Fruit fly (Drosophila melanogaster) whole organism, pupa: ENCODE measurements around the gene side-III.

Source experiments
- CG10348 ChIP-seq: fragments of 200-800 bp; sonication (Bioruptor generic); IDR thresholded peaks from 2 replicates; pipeline ENCODE4 v1.3.6; 2022; ENCODE audit warnings: missing biosample characterization, missing genetic modification characterization
- CG12605 ChIP-seq: fragments of 200-800 bp; sonication (Bioruptor generic); IDR thresholded peaks from 2 replicates; pipeline ENCODE4 v1.3.6; 2022; ENCODE audit warnings: missing biosample characterization, missing genetic modification characterization
- CG13204 ChIP-seq: fragments of 200-800 bp; sonication (Bioruptor generic); optimal IDR thresholded peaks from 2 replicates; lab custom pipeline; 2018; ENCODE audit warnings: missing biosample characterization, mild to moderate bottlenecking, missing genetic modification characterization, moderate library complexity
- CG14655 ChIP-seq: fragments of 200-800 bp; sonication (Bioruptor generic); optimal IDR thresholded peaks from 3 replicates; lab custom pipeline; 2017; ENCODE audit warnings: mild to moderate bottlenecking, missing biosample characterization, missing genetic modification reagents, missing genetic modification characterization
- CG15710 ChIP-seq: fragments of 200-800 bp; sonication (Bioruptor generic); optimal IDR thresholded peaks from 2 replicates; lab custom pipeline; 2018; ENCODE audit warnings: missing biosample characterization, mild to moderate bottlenecking, missing genetic modification characterization, moderate library complexity
- CG17806 ChIP-seq: fragments of 200-800 bp; sonication (Bioruptor generic); optimal IDR thresholded peaks from 2 replicates; lab custom pipeline; 2018; ENCODE audit warnings: missing biosample characterization, mild to moderate bottlenecking, missing genetic modification characterization, moderate library complexity
- CG32121 ChIP-seq: fragments of 200-800 bp; sonication (Bioruptor generic); IDR thresholded peaks from 2 replicates; pipeline ENCODE4 v1.3.6; 2022; ENCODE audit warnings: missing biosample characterization, missing genetic modification characterization
- CG34367 ChIP-seq: fragments of 200-800 bp; sonication (Bioruptor generic); optimal IDR thresholded peaks from 2 replicates; lab custom pipeline; 2018; ENCODE audit warnings: missing biosample characterization, mild to moderate bottlenecking, missing genetic modification characterization
- CG4496 ChIP-seq: fragments of 200-800 bp; sonication (Bioruptor generic); IDR thresholded peaks from 3 replicates; pipeline ENCODE4 v1.3.6; 2022; ENCODE audit warnings: missing biosample characterization, missing genetic modification characterization
- CG8159 ChIP-seq: fragments of 200-800 bp; sonication (Bioruptor generic); optimal IDR thresholded peaks from 3 replicates; lab custom pipeline; 2018; ENCODE audit warnings: missing biosample characterization, mild to moderate bottlenecking, missing genetic modification characterization, moderate library complexity
- CG8301 ChIP-seq: fragments of 200-800 bp; sonication (Bioruptor generic); optimal IDR thresholded peaks from 2 replicates; lab custom pipeline; 2018; ENCODE audit warnings: missing biosample characterization, mild to moderate bottlenecking, missing genetic modification characterization
- CG9948 ChIP-seq: fragments of 200-800 bp; sonication (Bioruptor generic); optimal IDR thresholded peaks from 2 replicates; lab custom pipeline; 2018; ENCODE audit warnings: missing biosample characterization, mild to moderate bottlenecking, missing genetic modification characterization, moderate library complexity
- D1 ChIP-seq: fragments of 200-800 bp; sonication (Bioruptor generic); optimal IDR thresholded peaks from 2 replicates; lab custom pipeline; 2018; ENCODE audit warnings: missing biosample characterization, mild to moderate bottlenecking, missing genetic modification characterization, moderate library complexity
- EcR ChIP-seq: fragments of 200-800 bp; sonication (Bioruptor generic); optimal IDR thresholded peaks from 3 replicates; lab custom pipeline; 2019; ENCODE audit warnings: missing biosample characterization, missing genetic modification characterization, mild to moderate bottlenecking, moderate library complexity, missing genetic modification reagents
- Ets98B ChIP-seq: fragments of 200-800 bp; sonication (Bioruptor generic); IDR thresholded peaks from 2 replicates; pipeline ENCODE4 v1.3.6; 2022; ENCODE audit warnings: missing biosample characterization, missing genetic modification characterization
- Pif1A ChIP-seq: fragments of 200-800 bp; sonication (Bioruptor generic); optimal IDR thresholded peaks from 3 replicates; lab custom pipeline; 2016; ENCODE audit warnings: missing biosample characterization, missing genetic modification characterization
- Pif1B ChIP-seq: fragments of 200-800 bp; sonication (Bioruptor generic); optimal IDR thresholded peaks from 3 replicates; lab custom pipeline; 2016; ENCODE audit warnings: missing biosample characterization, missing genetic modification characterization
- Snoo ChIP-seq: fragments of 200-800 bp; sonication (Bioruptor generic); optimal IDR thresholded peaks from 3 replicates; lab custom pipeline; 2017; ENCODE audit warnings: missing biosample characterization, mild to moderate bottlenecking, missing genetic modification characterization, inconsistent platforms
- fd96Ca ChIP-seq: fragments of 200-800 bp; sonication (Bioruptor generic); IDR thresholded peaks from 3 replicates; pipeline ENCODE4 v1.3.6; 2022; ENCODE audit warnings: missing biosample characterization, missing genetic modification characterization
- gl ChIP-seq: fragments of 200-800 bp; sonication (Bioruptor generic); optimal IDR thresholded peaks from 2 replicates; lab custom pipeline; 2018; ENCODE audit warnings: missing biosample characterization, mild to moderate bottlenecking, missing genetic modification characterization
- rn ChIP-seq: fragments of 200-800 bp; sonication (Bioruptor generic); IDR thresholded peaks from 2 replicates; pipeline ENCODE4 v1.3.6; 2022; ENCODE audit warnings: missing biosample characterization, missing genetic modification characterization

Gene side-III

dm6 chr3R:5959382-5959781 lies at the start of gene side-III:
Gene side-III (minus strand): TSS chr3R:5959555.
- no peak for TF ChIP-seq CG8159 (tag; lab: Kevin White, UChicago)
- no peak for TF ChIP-seq CG15710
- TF ChIP-seq Pif1A (GFP tag; lab: Kevin White, UChicago), result no peak
- TF ChIP-seq CG8301 (tag; lab: Kevin White, UChicago), result no peak
- no peak for TF ChIP-seq CG12605 (GFP tag; lab: Robert Waterston, UW)
- no peak for TF ChIP-seq CG10348
- TF ChIP-seq CG13204, result no peak
- no peak for TF ChIP-seq CG32121
- TF ChIP-seq Ets98B (GFP tag; lab: Robert Waterston, UW), result no peak

DNA sequence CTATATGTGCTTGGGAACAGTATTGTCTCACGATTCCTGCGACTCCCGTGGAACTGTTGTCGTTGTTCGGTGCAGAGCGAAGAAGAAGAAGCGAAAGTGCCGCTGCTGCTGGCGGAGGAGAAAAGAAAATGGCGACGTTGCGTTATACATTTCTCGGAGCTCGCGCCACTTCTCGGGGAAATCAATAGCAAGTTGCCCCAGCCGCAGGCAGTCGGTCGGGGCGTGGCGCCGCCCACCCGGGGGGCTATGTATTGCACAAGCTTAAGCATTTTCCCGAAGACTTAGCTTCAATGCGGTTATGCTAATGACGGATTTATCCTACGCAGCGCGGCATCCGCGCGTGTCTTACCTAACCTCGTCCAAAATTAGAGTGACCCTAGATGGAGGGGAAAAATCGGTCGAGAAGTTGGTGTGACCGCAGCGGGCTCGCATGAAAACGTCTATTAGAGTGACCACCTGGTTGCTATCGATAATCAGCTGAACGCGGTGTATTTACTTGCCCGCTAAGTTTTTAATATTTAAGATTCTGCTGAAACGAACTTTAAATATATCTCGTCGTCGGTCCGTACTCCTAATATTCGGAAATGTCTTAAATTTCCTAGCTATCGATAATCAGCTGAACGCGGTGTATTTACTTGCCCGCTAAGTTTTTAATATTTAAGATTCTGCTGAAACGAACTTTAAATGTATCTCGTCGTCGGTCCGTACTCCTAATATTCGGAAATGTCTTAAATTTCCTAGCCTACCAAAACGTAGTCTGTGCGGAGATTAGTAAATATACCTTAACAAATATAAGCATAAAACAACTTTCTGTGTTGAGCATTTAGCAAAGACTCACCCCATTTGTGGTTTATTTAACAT lies 49.1 kb upstream of the side-III start, which contains the start of gene Rm62:
TSS of gene Rm62 (minus strand) at position 378 of the 861 bp plus-strand sequence.
- TF ChIP-seq CG14655 (GFP tag; lab: Kevin White, UChicago) (peak; percentile 18), CG9948 (tag; lab: Kevin White, UChicago) (no peak), CG4496 (peak; percentile 62; the same call in 2 of the 3 replicates), EcR (GFP tag; lab: Kevin White, UChicago) (no peak)
- TF ChIP-seq, all 21 proteins: peak for 2

dm6 chr3R:6007123-6008000 lies 48.0 kb upstream of the side-III start:
- TF ChIP-seq CG4496 (peak; percentile 47; the same call in 2 of the 3 replicates), Ets98B (GFP tag; lab: Robert Waterston, UW) (peak; percentile 49; the same call in 1 of the 2 replicates), CG12605 (GFP tag; lab: Robert Waterston, UW) (peak; percentile 39; the same call in 1 of the 2 replicates), CG13204 (peak; percentile 64), Snoo (tag; lab: Kevin White, UChicago) (no peak), CG8159 (tag; lab: Kevin White, UChicago) (peak; percentile 30), CG14655 (GFP tag; lab: Kevin White, UChicago) (no peak), CG9948 (tag; lab: Kevin White, UChicago) (no peak), CG34367 (tag; lab: Kevin White, UChicago) (peak; percentile 33), rn (GFP tag; lab: Robert Waterston, UW) (no peak), D1 (tag; lab: Kevin White, UChicago) (no peak), CG8301 (tag; lab: Kevin White, UChicago) (no peak), CG15710 (peak; percentile 32), Pif1B (GFP tag; lab: Kevin White, UChicago) (no peak), Pif1A (GFP tag; lab: Kevin White, UChicago) (peak; percentile 25), EcR (GFP tag; lab: Kevin White, UChicago) (peak; percentile 14), CG17806 (tag; lab: Kevin White, UChicago) (no peak), CG10348 (no peak), CG32121 (no peak), gl (peak; percentile 67), fd96Ca (GFP tag; lab: Robert Waterston, UW) (0 out of 3 replicates have a peak, but pooled peaks have one; percentile 46)

- no peak for TF ChIP-seq CG14655 (GFP tag; lab: Kevin White, UChicago)
- no peak for TF ChIP-seq CG8159 (tag; lab: Kevin White, UChicago)
- TF ChIP-seq fd96Ca (GFP tag; lab: Robert Waterston, UW), result no peak
- no peak for TF ChIP-seq CG15710
- no peak for TF ChIP-seq CG8301 (tag; lab: Kevin White, UChicago)
- TF ChIP-seq CG10348, result no peak
- TF ChIP-seq gl, result no peak
- TF ChIP-seq CG34367 (tag; lab: Kevin White, UChicago), result no peak
- no peak for TF ChIP-seq Snoo (tag; lab: Kevin White, UChicago)
- no peak for TF ChIP-seq Pif1B (GFP tag; lab: Kevin White, UChicago)
- TF ChIP-seq Pif1A (GFP tag; lab: Kevin White, UChicago), result no peak
- no peak for TF ChIP-seq CG9948 (tag; lab: Kevin White, UChicago)
- no peak for TF ChIP-seq CG17806 (tag; lab: Kevin White, UChicago)
- no peak for TF ChIP-seq Ets98B (GFP tag; lab: Robert Waterston, UW)
- no peak for TF ChIP-seq CG13204
Measured at dm6 chr3R:6006595-6006994, 47.2 kb upstream of the side-III start.

DNA sequence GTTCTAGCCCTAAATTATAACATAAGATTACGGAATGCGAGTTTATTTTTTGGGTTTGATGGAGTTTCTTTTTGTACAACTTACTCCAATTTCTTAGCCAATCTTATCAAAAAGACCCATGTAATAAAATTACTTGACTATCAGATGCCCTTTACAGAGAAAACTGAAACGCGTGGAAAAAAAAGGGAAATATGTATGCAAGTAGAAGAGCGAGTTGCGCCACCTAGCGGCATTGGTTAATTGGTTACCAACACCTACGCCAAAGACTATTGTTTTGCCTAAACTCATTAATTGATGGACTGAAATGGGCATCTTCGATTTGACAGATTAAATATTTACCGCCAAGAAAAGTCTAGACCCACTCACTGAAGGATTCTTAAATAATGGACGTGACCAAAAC lies 39.5 kb upstream of the side-III start:
- TF ChIP-seq Ets98B (GFP tag; lab: Robert Waterston, UW), result no peak
- TF ChIP-seq CG8301 (tag; lab: Kevin White, UChicago), result no peak
- no peak for TF ChIP-seq CG32121
- no peak for TF ChIP-seq CG4496
- no peak for TF ChIP-seq CG9948 (tag; lab: Kevin White, UChicago)
- no peak for TF ChIP-seq rn (GFP tag; lab: Robert Waterston, UW)
- no peak for TF ChIP-seq CG17806 (tag; lab: Kevin White, UChicago)
- no peak for TF ChIP-seq Snoo (tag; lab: Kevin White, UChicago)
- TF ChIP-seq Pif1B (GFP tag; lab: Kevin White, UChicago), result no peak
